Fruit fly (Drosophila melanogaster) whole organism, embryonic: ENCODE measurements around the gene CG10841.
A peak's percentile ranks its signal among the peaks of the same experiment; 100 is the strongest.

ENCODE experiments used
- Adf1 ChIP-seq: fragments of 200-800 bp; sonication (Bioruptor generic); IDR thresholded peaks from 2 replicates; pipeline ENCODE4 v1.3.6; 2022; ENCODE audit warnings: missing biosample characterization, missing genetic modification characterization
- CG10431 ChIP-seq: fragments of 200-800 bp; sonication (Bioruptor generic); optimal IDR thresholded peaks from 3 replicates; lab custom pipeline; 2018; ENCODE audit warnings: missing biosample characterization, mild to moderate bottlenecking, missing genetic modification characterization
- CG10654 ChIP-seq: fragments of 200-800 bp; sonication (Bioruptor generic); optimal IDR thresholded peaks from 2 replicates; lab custom pipeline; 2016; ENCODE audit warnings: missing biosample characterization, missing genetic modification characterization
- CG11560 ChIP-seq: fragments of 200-800 bp; sonication (Bioruptor generic); IDR thresholded peaks from 3 replicates; pipeline ENCODE4 v1.3.6; 2022; ENCODE audit warnings: missing biosample characterization, missing genetic modification characterization
- CG12236 ChIP-seq: fragments of 200-800 bp; sonication (Bioruptor generic); optimal IDR thresholded peaks from 2 replicates; lab custom pipeline; 2016; ENCODE audit warnings: missing biosample characterization, missing genetic modification characterization
- CG12744 ChIP-seq: fragments of 200-800 bp; sonication (Bioruptor generic); optimal IDR thresholded peaks from 2 replicates; lab custom pipeline; 2016; ENCODE audit warnings: missing biosample characterization, missing genetic modification characterization
- CG14441 ChIP-seq: fragments of 200-800 bp; sonication (Bioruptor generic); IDR thresholded peaks from 2 replicates; pipeline ENCODE4 v1.3.6; 2022; ENCODE audit warnings: missing biosample characterization, missing genetic modification characterization
- CG17186 ChIP-seq: fragments of 200-800 bp; sonication (Bioruptor generic); optimal IDR thresholded peaks from 3 replicates; lab custom pipeline; 2017; ENCODE audit warnings: missing biosample characterization, missing genetic modification reagents, missing genetic modification characterization
- CG17612 ChIP-seq: fragments of 200-800 bp; sonication (Bioruptor generic); IDR thresholded peaks from 2 replicates; pipeline ENCODE4 v1.3.6; 2022; ENCODE audit warnings: missing biosample characterization, missing genetic modification characterization
- CG2199 ChIP-seq: fragments of 200-800 bp; sonication (Bioruptor generic); IDR thresholded peaks from 3 replicates; pipeline ENCODE4 v1.3.6; 2022; ENCODE audit warnings: missing biosample characterization, missing genetic modification characterization
- CG2712 ChIP-seq: fragments of 200-800 bp; optimal IDR thresholded peaks from 3 replicates; lab custom pipeline; 2019; ENCODE audit warnings: missing biosample characterization, mild to moderate bottlenecking, missing genetic modification characterization, moderate library complexity
- CG3838 ChIP-seq: fragments of 200-800 bp; sonication (Bioruptor generic); optimal IDR thresholded peaks from 3 replicates; lab custom pipeline; 2016; ENCODE audit warnings: missing biosample characterization, missing genetic modification characterization
- CG4730 ChIP-seq: fragments of 200-800 bp; sonication (Bioruptor generic); IDR thresholded peaks from 2 replicates; pipeline ENCODE4 v1.3.6; 2022; ENCODE audit warnings: missing biosample characterization, missing genetic modification characterization
- CG5245 ChIP-seq: fragments of 200-800 bp; sonication (Bioruptor generic); optimal IDR thresholded peaks from 3 replicates; lab custom pipeline; 2016; ENCODE audit warnings: missing biosample characterization, missing genetic modification characterization
- CG5953 ChIP-seq: fragments of 200-800 bp; sonication (Bioruptor generic); IDR thresholded peaks from 2 replicates; pipeline ENCODE4 v1.3.6; 2022; ENCODE audit warnings: missing biosample characterization, missing genetic modification characterization
- CG7963 ChIP-seq: fragments of 200-800 bp; sonication (Bioruptor generic); IDR thresholded peaks from 3 replicates; pipeline ENCODE4 v1.3.6; 2022; ENCODE audit warnings: missing biosample characterization, missing genetic modification characterization; ENCODE audit not compliant: partially characterized antibody
- CG9932 ChIP-seq: fragments of 200-800 bp; sonication (Bioruptor generic); IDR thresholded peaks from 2 replicates; pipeline ENCODE4 v1.3.6; 2022; ENCODE audit warnings: missing biosample characterization, missing genetic modification characterization
- Dbx ChIP-seq: fragments of 200-800 bp; sonication (Bioruptor generic); IDR thresholded peaks from 3 replicates; pipeline ENCODE4 v1.3.6; 2022; ENCODE audit warnings: missing biosample characterization, missing genetic modification characterization
- ERR ChIP-seq: fragments of 200-800 bp; sonication (Bioruptor generic); optimal IDR thresholded peaks from 2 replicates; lab custom pipeline; 2016; ENCODE audit warnings: missing biosample characterization, missing genetic modification characterization
- Eip74EF ChIP-seq, 2 experiments: fragments of 200-800 bp in 1 of 2; fragments of >200 bp in 1 of 2; sonication (Bioruptor generic) in 1 of 2; optimal IDR thresholded peaks; 2 replicates each; lab custom pipeline; 2017 to 2019; ENCODE audit warnings: missing biosample characterization in 2 of 2, missing genetic modification characterization in 2 of 2, mild to moderate bottlenecking in 1 of 2, moderate library complexity in 1 of 2
- Ets65A ChIP-seq: fragments of 200-800 bp; sonication (Bioruptor generic); peaks from one replicate; lab custom pipeline; 2016; ENCODE audit warnings: missing biosample characterization, missing genetic modification characterization
- Mad ChIP-seq: fragments of 200-800 bp; sonication (Bioruptor generic); optimal IDR thresholded peaks from 2 replicates; lab custom pipeline; 2016; ENCODE audit warnings: missing biosample characterization, missing genetic modification characterization
- Nf-YA ChIP-seq: fragments of 200-800 bp; sonication (Bioruptor generic); IDR thresholded peaks from 2 replicates; pipeline ENCODE4 v1.3.6; 2022; ENCODE audit warnings: missing biosample characterization, missing genetic modification characterization
- Sox102F ChIP-seq: fragments of 200-800 bp; sonication (Bioruptor generic); optimal IDR thresholded peaks from 2 replicates; lab custom pipeline; 2018; ENCODE audit warnings: missing biosample characterization, mild to moderate bottlenecking, missing genetic modification characterization, moderate library complexity
- br ChIP-seq: fragments of >200 bp; optimal IDR thresholded peaks from 2 replicates; lab custom pipeline; 2017
- corto ChIP-seq: fragments of 200-800 bp; sonication (Bioruptor generic); optimal IDR thresholded peaks from 2 replicates; lab custom pipeline; 2016; ENCODE audit warnings: missing biosample characterization, mild to moderate bottlenecking, missing genetic modification characterization, moderate library complexity
- crol ChIP-seq: fragments of 200-800 bp; sonication (Bioruptor generic); IDR thresholded peaks from 2 replicates; pipeline ENCODE4 v1.3.6; 2022; ENCODE audit warnings: missing biosample characterization, missing genetic modification characterization
- danr ChIP-seq: fragments of 200-800 bp; sonication (Bioruptor generic); IDR thresholded peaks from 2 replicates; pipeline ENCODE4 v1.3.6; 2022; ENCODE audit warnings: missing biosample characterization, missing genetic modification characterization
- fu2 ChIP-seq: fragments of 200-800 bp; sonication (Bioruptor generic); optimal IDR thresholded peaks from 2 replicates; lab custom pipeline; 2016; ENCODE audit warnings: missing biosample characterization, missing genetic modification characterization
- gcm ChIP-seq: fragments of 200-800 bp; sonication (Bioruptor generic); optimal IDR thresholded peaks from 2 replicates; lab custom pipeline; 2019; ENCODE audit warnings: missing biosample characterization, mild to moderate bottlenecking, missing genetic modification characterization, moderate library complexity
- gsb-n ChIP-seq: fragments of 200-800 bp; sonication (Bioruptor generic); optimal IDR thresholded peaks from 3 replicates; lab custom pipeline; 2018; ENCODE audit warnings: missing biosample characterization, mild to moderate bottlenecking, missing genetic modification characterization
- hb ChIP-seq: fragments of 200-800 bp; sonication (Bioruptor generic); IDR thresholded peaks from 3 replicates; pipeline ENCODE4 v1.3.6; 2022; ENCODE audit warnings: missing biosample characterization, missing genetic modification characterization; ENCODE audit not compliant: partially characterized antibody
- kah ChIP-seq: fragments of 200-800 bp; sonication (Bioruptor generic); optimal IDR thresholded peaks from 2 replicates; lab custom pipeline; 2018; ENCODE audit warnings: missing biosample characterization, mild to moderate bottlenecking, missing genetic modification characterization
- nau ChIP-seq: fragments of 200-800 bp; sonication (Bioruptor generic); optimal IDR thresholded peaks from 3 replicates; lab custom pipeline; 2017; ENCODE audit warnings: missing biosample characterization, mild to moderate bottlenecking, missing genetic modification characterization, missing genetic modification reagents
- pan ChIP-seq, 4 experiments: fragments of >200 bp in 3 of 4; fragments of 200-800 bp in 1 of 4; sonication (Bioruptor generic) in 1 of 4; optimal IDR thresholded peaks in 3 of 4; IDR thresholded peaks in 1 of 4; 2 replicates each; pipeline versions ENCODE4 v1.3.6 to Lab custom; 2017 to 2022; ENCODE audit warnings: missing biosample characterization in 2 of 4, missing genetic modification characterization in 2 of 4, mixed read lengths in 1 of 4
- run ChIP-seq: fragments of 200-800 bp; sonication (Bioruptor generic); optimal IDR thresholded peaks from 3 replicates; lab custom pipeline; 2018; ENCODE audit warnings: missing biosample characterization, mild to moderate bottlenecking, missing genetic modification characterization
- slp2 ChIP-seq: fragments of 200-800 bp; sonication (Bioruptor generic); optimal IDR thresholded peaks from 2 replicates; lab custom pipeline; 2016; ENCODE audit warnings: missing biosample characterization, missing genetic modification characterization
- so ChIP-seq: fragments of 200-800 bp; sonication (Bioruptor generic); IDR thresholded peaks from 3 replicates; pipeline ENCODE4 v1.3.6; 2022; ENCODE audit warnings: missing biosample characterization, missing genetic modification characterization
- zf30C ChIP-seq: fragments of 200-800 bp; sonication (Bioruptor generic); optimal IDR thresholded peaks from 3 replicates; lab custom pipeline; 2018; ENCODE audit warnings: missing biosample characterization, mild to moderate bottlenecking, missing genetic modification characterization

The CG10841 gene

DNA sequence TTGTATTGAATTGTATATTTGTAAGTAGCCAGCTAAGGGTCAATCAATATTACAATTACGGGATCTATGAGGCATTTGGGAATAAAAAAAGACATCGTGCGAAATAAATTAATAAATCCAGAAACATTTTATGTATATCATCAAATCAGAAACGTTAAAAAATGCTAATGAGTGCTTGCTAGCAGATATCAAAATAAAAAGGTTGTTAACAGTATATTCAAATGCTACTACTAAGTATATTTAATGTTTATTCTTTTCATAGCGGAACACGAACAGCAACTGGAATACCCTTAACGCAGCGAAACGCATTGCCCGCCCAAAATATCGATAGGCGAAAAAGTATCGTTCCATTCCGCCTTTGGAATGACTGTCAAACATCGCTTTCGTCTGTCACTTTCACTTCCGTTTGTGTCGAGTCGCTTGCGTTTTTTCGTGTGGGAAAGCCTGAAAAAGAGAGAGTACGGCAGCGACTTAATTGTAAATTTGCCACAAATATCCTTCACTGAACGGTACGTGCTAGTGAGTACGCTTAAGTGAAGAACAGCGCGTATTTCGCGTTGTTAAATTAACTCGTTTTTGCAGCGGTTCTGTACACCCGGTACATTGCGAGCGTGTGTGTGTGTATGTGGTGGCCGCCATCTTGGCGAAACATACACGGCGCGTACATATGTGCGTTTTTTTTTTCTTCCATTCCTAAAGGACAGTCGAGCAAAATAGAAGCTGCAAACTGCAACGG, 29.4 kb downstream of the CG10841 start, which contains the start of gene B52 (continued):
- TF ChIP-seq CG2199 (GFP tag; lab: Robert Waterston, UW) (0 out of 3 replicates have a peak, but pooled peaks have one; percentile 35), CG5245 (GFP tag; lab: Kevin White, UChicago) (peak; percentile 15), zf30C (GFP tag; lab: Kevin White, UChicago) (peak; percentile 20), CG17612 (GFP tag; lab: Robert Waterston, UW) (peak; percentile 54; the same call in 1 of the 2 replicates), nau (GFP tag; lab: Kevin White, UChicago) (no peak), CG12744 (GFP tag; lab: Kevin White, UChicago) (peak; percentile 28), CG12236 (GFP tag; lab: Kevin White, UChicago) (peak; percentile 1), gcm (GFP tag; lab: Kevin White, UChicago) (peak; percentile 78), CG3838 (GFP tag; lab: Kevin White, UChicago) (no peak), CG10431 (GFP tag; lab: Kevin White, UChicago) (peak; percentile 98), CG7963 (GFP tag; lab: Robert Waterston, UW) (0 out of 3 replicates have a peak, but pooled peaks have one; percentile 28), br (lab: Kevin White, UChicago) (no peak), CG2712 (tag; lab: Kevin White, UChicago) (peak; percentile 42), Eip74EF (GFP tag; optimal IDR thresholded peaks at IDR 0.05; lab: Kevin White, UChicago) (no peak), Adf1 (GFP tag; lab: Robert Waterston, UW) (peak; percentile 24; the same call in 1 of the 2 replicates), slp2 (GFP tag; lab: Kevin White, UChicago) (peak; percentile 38), CG9932 (GFP tag; lab: Robert Waterston, UW) (peak; percentile 68), Sox102F (GFP tag; lab: Kevin White, UChicago) (no peak), CG11560 (tag; lab: Robert Waterston, UW) (no peak), so (GFP tag; lab: Robert Waterston, UW) (peak; percentile 71; the same call in 1 of the 3 replicates), fu2 (GFP tag; lab: Kevin White, UChicago) (peak; percentile 17), gsb-n (tag; lab: Kevin White, UChicago) (peak; percentile 61), CG5953 (GFP tag; lab: Robert Waterston, UW) (no peak), ERR (GFP tag; lab: Kevin White, UChicago) (peak; percentile 16), run (tag; lab: Kevin White, UChicago) (no peak), CG4730 (0 out of 2 replicates have a peak, but pooled peaks have one; percentile 26), Mad (GFP tag; lab: Kevin White, UChicago) (peak; percentile 32), CG10654 (peak; percentile 29), CG17186 (GFP tag; lab: Kevin White, UChicago) (peak; percentile 62), CG14441 (peak; percentile 47; the same call in 1 of the 2 replicates), kah (GFP tag; lab: Kevin White, UChicago) (peak; percentile 70), hb (GFP tag; lab: Robert Waterston, UW) (peak; percentile 18; the same call in 1 of the 3 replicates), corto (GFP tag; lab: Kevin White, UChicago) (no peak)

DNA sequence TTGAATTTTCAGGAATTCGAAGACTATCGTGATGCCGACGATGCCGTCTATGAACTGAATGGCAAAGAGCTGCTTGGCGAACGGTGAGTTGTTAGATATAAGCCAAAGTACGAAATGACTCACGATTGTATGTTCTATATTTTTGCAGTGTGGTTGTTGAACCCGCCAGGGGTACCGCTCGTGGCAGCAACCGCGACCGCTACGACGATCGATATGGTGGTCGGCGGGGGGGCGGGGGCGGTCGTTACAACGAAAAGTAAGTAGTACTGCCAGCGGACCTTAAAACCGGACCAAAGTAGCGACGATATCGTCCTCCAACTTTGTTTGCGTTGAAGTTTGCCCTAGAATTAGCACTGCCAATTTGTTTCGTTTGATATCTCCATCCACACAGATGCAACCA, 30.4 kb downstream of the CG10841 start:
- TF ChIP-seq Ets65A (GFP tag; lab: Kevin White, UChicago) = peak; percentile 64
- 0 out of 2 replicates have a peak, but pooled peaks have one; percentile 7 for TF ChIP-seq danr (GFP tag; lab: Robert Waterston, UW)
- TF ChIP-seq pan (optimal IDR thresholded peaks at IDR 0.05; lab: Kevin White, UChicago) = no peak
- no peak for TF ChIP-seq pan (GFP tag; optimal IDR thresholded peaks at IDR 0.05 in 1 of 2, IDR thresholded peaks at IDR 0.05 in 1 of 2)
- peak; percentile 60 for TF ChIP-seq crol (GFP tag; lab: Robert Waterston, UW)
- no peak for TF ChIP-seq Nf-YA (GFP tag; lab: Robert Waterston, UW)
- 0 out of 3 replicates have a peak, but pooled peaks have one; percentile 12 for TF ChIP-seq Dbx (GFP tag; lab: Robert Waterston, UW)
